Worm (Caenorhabditis elegans) whole organism, midembryonic: ENCODE data around the gene srd-41.

Source experiments
- T22C8.4 ChIP-seq: fragments of 200-800 bp; sonication (Bioruptor generic); IDR thresholded peaks from 2 replicates; pipeline ENCODE4 v1.3.6; 2022; ENCODE audit warnings: missing genetic modification characterization, missing compliant biosample characterization
- cog-1 ChIP-seq: sonication (generic microtip); optimal IDR thresholded peaks from 2 replicates; lab custom pipeline; 2016; ENCODE audit warnings: missing genetic modification characterization, missing compliant biosample characterization
- flt-1 ChIP-seq: fragments of 200-800 bp; sonication (Bioruptor generic); IDR thresholded peaks from 2 replicates; pipeline ENCODE4 v1.3.6; 2022; ENCODE audit warnings: missing genetic modification characterization, missing compliant biosample characterization
- klf-2 ChIP-seq: fragments of 200-800 bp; sonication (Bioruptor generic); conservative IDR thresholded peaks from 2 replicates; pipeline ENCODE4 v1.3.6; 2022; ENCODE audit warnings: missing genetic modification reagents, missing genetic modification characterization, missing compliant biosample characterization
- med-1 ChIP-seq: sonication (generic microtip); optimal IDR thresholded peaks from 2 replicates; lab custom pipeline; 2017; ENCODE audit warnings: missing genetic modification characterization, mild to moderate bottlenecking, missing compliant biosample characterization, antibody characterized with exemption, missing genetic modification reagents; ENCODE audit not compliant: insufficient read depth
- ref-1 ChIP-seq: fragments of 200-800 bp; sonication (Bioruptor generic); conservative IDR thresholded peaks from 2 replicates; pipeline ENCODE4 v1.3.6; 2022; ENCODE audit warnings: missing genetic modification reagents, missing genetic modification characterization, missing compliant biosample characterization
- tab-1 ChIP-seq: fragments of 200-800 bp; sonication (Bioruptor generic); IDR thresholded peaks from 2 replicates; pipeline ENCODE4 v1.3.6; 2022; ENCODE audit warnings: missing genetic modification characterization, missing compliant biosample characterization
- ztf-23 ChIP-seq: fragments of 200-800 bp; sonication (Bioruptor generic); IDR thresholded peaks from 2 replicates; pipeline ENCODE4 v1.3.6; 2022; ENCODE audit warnings: missing genetic modification reagents, missing genetic modification characterization, missing compliant biosample characterization
- ztf-29 ChIP-seq: fragments of 200-800 bp; sonication (Bioruptor generic); IDR thresholded peaks from 2 replicates; pipeline ENCODE4 v1.3.6; 2022; ENCODE audit warnings: missing genetic modification reagents, missing genetic modification characterization, missing compliant biosample characterization

ce11 chrX:12365388-12365787 lies 38.9 kb downstream of the srd-41 start, which contains the start of gene F19H6.4:
- no peak for TF ChIP-seq ztf-23 (GFP tag; lab: Robert Waterston, UW)
- no peak for TF ChIP-seq med-1 (GFP tag; lab: Kevin White, UChicago)
- no peak for TF ChIP-seq klf-2 (GFP tag; lab: Robert Waterston, UW)
- TF ChIP-seq ref-1 (GFP tag; lab: Robert Waterston, UW): no peak
- TF ChIP-seq cog-1 (tag; lab: Kevin White, UChicago): no peak
- TF ChIP-seq flt-1: no peak
- no peak for TF ChIP-seq ztf-29 (GFP tag; lab: Robert Waterston, UW)
- no peak for TF ChIP-seq T22C8.4 (GFP tag; lab: Robert Waterston, UW)
- TF ChIP-seq tab-1 (GFP tag; lab: Robert Waterston, UW): no peak
